Worm (Caenorhabditis elegans): ENCODE data around the gene F59B10.4.
"Not testable (repeated sequence)": the region's sequence is repeated elsewhere in the genome, so short reads cannot be mapped to it uniquely, and the experiment has no call there.

The F59B10.4 gene

DNA sequence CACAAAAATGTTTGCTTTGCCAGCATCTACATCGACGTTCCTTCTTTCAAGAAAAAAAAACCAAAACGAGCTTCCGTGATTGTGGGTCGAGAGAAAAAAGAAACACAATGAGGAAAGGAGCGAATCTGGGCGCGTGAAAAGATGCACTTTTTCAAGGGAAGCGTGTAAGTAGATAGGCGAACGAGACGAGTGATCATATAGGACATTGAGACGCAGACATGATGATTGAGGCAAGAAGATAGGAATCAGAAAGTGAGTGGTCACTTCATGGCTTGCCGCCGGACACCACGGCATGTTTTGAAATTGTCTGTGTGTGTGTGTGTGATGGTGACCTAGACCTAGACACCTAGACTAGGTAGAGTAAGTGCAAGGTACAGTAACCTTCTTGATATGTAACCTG, 17.3 kb downstream of the F59B10.4 start (continued):
- TF ChIP-seq pag-3 (tag; optimal IDR thresholded peaks at IDR 0.05; ENCODE audit: borderline replicate concordance, insufficient read depth) (no peak), blmp-1 (tag; optimal IDR thresholded peaks at IDR 0.05) (peak; percentile 94), nhr-77 (tag; optimal IDR thresholded peaks at IDR 0.05) (peak; percentile 11), vab-15 (tag; optimal IDR thresholded peaks at IDR 0.05) (no peak), unc-62 (GFP tag; optimal IDR thresholded peaks at IDR 0.05) (no peak), mdl-1 (tag; optimal IDR thresholded peaks at IDR 0.05) (peak in 1 of 2 experiments; percentile 65), snu-23 (GFP tag; optimal IDR thresholded peaks at IDR 0.05) (peak; percentile 59), nhr-47 (tag; optimal IDR thresholded peaks at IDR 0.05) (no peak), efl-1 (optimal IDR thresholded peaks at IDR 0.05) (peak; percentile 19 to 24), efl-1 (GFP tag; optimal IDR thresholded peaks at IDR 0.05 in 1 of 2) (no peak), nhr-85 (tag) (peak; percentile 94), lin-15B (tag; optimal IDR thresholded peaks at IDR 0.05) (no peak), sup-37 (GFP tag; optimal IDR thresholded peaks at IDR 0.05) (no peak), swsn-7 (tag; optimal IDR thresholded peaks at IDR 0.05) (peak; percentile 22), nhr-90 (tag; optimal IDR thresholded peaks at IDR 0.05; ENCODE audit: poor library complexity) (peak; percentile 1), lin-13 (GFP tag; optimal IDR thresholded peaks at IDR 0.05) (no peak)

ce11 chrII:10500674-10501073, 18.2 kb downstream of the F59B10.4 start:
- TF ChIP-seq alr-1 (tag; optimal IDR thresholded peaks at IDR 0.05; ENCODE audit: borderline replicate concordance) (no peak), blmp-1 (tag; optimal IDR thresholded peaks at IDR 0.05) (peak; percentile 85)

DNA sequence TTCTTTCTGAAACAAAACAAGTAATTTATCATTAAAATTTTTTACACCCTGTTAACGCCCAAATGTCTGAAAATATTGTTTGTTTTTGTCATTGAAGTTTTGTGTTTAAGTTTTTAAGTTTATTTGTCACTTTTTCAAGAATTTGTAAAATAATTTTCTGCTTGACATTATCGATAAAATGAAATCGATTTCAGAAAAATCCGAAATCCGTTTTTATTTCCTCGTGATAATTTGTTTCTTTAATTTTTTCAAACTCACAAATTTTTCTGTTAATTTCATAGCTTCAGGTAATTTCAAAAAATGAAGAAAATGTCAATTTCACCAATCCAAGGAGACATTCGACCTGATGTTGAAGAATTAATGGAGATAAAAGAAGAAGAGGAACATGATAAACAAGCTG, 23.0 kb downstream of the F59B10.4 start, which contains the start of gene ZK666.12:
ZK666.12 (plus strand) TSS at position 301 of the 400 bp plus-strand sequence.
- no peak for TF ChIP-seq sup-37 (GFP tag; optimal IDR thresholded peaks at IDR 0.05)
- TF ChIP-seq C34B4.2 (tag; optimal IDR thresholded peaks at IDR 0.05) = no peak
- no peak for TF ChIP-seq nhr-76 (tag; optimal IDR thresholded peaks at IDR 0.05)
- TF ChIP-seq unc-98 (GFP tag; IDR thresholded peaks at IDR 0.05) = no peak
- no peak for TF ChIP-seq pag-3 (tag; optimal IDR thresholded peaks at IDR 0.05; ENCODE audit: borderline replicate concordance, insufficient read depth)
- TF ChIP-seq sox-4 (tag; optimal IDR thresholded peaks at IDR 0.05) = no peak
- no peak for TF ChIP-seq nhr-12 (tag; optimal IDR thresholded peaks at IDR 0.05)
- no peak for TF ChIP-seq unc-86 (tag; optimal IDR thresholded peaks at IDR 0.05)
- no peak for TF ChIP-seq dpl-1 (GFP tag; optimal IDR thresholded peaks at IDR 0.05)
- TF ChIP-seq elt-2 (tag; optimal IDR thresholded peaks at IDR 0.05) = no peak
- TF ChIP-seq ceh-8 (GFP tag; optimal IDR thresholded peaks at IDR 0.05) = no peak
- no peak for TF ChIP-seq nhr-11 (tag; optimal IDR thresholded peaks at IDR 0.05)
- TF ChIP-seq egl-13 (tag; optimal IDR thresholded peaks at IDR 0.05) = no peak
- TF ChIP-seq nhr-85 (tag) = no peak

DNA sequence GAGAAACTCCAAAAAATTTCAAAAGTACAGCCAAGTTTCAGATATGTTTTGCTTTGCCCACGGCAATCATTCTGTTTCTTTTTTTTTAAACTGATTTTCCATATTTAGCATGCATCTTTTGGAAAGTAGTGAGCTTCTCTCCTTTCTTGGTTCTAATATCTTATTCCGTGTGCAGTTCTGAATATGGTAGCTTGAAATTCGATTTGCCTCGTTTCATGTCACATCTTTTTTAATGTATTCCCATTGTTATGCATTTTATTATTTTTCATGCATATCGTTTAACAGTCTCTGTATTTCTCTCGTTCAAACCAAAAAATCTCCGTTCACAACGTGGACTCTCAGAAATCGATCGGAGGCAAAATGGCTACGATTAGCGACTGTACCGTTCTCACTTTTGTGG, 24.4 kb downstream of the F59B10.4 start, which contains the start of gene ZK666.14:
ZK666.14 (plus strand) TSS at position 301 of the 400 bp plus-strand sequence.
- no peak for TF ChIP-seq ceh-63 (GFP tag; optimal IDR thresholded peaks at IDR 0.05)

DNA sequence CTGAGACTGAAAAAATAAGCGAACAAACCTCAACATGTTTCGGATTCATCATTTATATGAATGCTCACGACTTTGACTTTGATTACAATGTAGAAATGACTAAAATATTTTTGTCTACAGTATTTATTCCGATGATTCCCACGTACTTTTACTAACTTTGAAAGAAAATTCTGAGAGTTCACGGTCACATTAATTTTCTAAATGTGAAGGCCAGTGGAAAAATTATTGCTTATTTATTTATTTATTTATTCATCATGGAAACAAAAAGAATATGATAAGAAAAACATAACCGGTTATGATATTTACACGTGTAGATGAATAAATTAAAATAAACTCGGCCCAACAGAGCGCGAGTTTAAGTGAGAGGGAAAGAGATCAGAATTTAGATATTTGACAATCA, 25.9 kb downstream of the F59B10.4 start, which contains the start of gene ZK666.8:
ZK666.8 (minus strand) TSS at position 101 of the 400 bp plus-strand sequence.
- TF ChIP-seq pax-3, blmp-1, nhr-237 (tag; optimal IDR thresholded peaks at IDR 0.05): not testable (repeated sequence)

DNA sequence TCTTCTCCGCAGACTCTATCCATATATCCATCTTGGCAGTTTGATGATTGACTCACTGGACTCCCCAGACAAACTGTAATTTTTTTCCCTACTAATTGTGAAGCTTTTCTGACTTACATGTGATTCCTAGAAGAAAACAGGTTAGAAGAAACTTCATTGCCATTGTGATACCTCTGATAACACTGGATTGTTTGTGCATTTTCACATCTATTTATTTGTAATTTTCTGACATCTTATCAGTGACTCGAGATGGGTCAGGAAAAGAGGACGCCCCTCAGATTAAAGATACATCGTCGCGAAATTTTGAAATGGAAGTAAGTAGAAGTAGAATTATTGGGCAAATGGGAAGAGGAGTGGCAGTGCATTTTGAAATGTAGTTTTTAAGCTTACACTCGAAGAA, 28.6 kb downstream of the F59B10.4 start, which contains the start of gene clec-61:
clec-61 (minus strand) TSS at position 209 of the 400 bp plus-strand sequence.
- TF ChIP-seq dpl-1 (GFP tag; optimal IDR thresholded peaks at IDR 0.05) = no peak
- no peak for TF ChIP-seq nhr-12 (tag; optimal IDR thresholded peaks at IDR 0.05)
- no peak for TF ChIP-seq nhr-90 (tag; optimal IDR thresholded peaks at IDR 0.05; ENCODE audit: poor library complexity)
- TF ChIP-seq C04F5.9 (tag; optimal IDR thresholded peaks at IDR 0.05) = no peak
- peak; percentile 13 for TF ChIP-seq elt-2 (tag; optimal IDR thresholded peaks at IDR 0.05)

Measured in whole organism, L1 larva.